Fruit fly (Drosophila melanogaster) whole organism, embryonic: Measurements from ENCODE around the gene CG10445.

Experiments
- Atf-2 ChIP-seq: fragments of 200-800 bp; sonication (Bioruptor generic); optimal IDR thresholded peaks from 2 replicates; lab custom pipeline; 2016; ENCODE audit warnings: missing biosample characterization, missing genetic modification characterization
- C15 ChIP-seq: fragments of 200-800 bp; sonication (Bioruptor generic); IDR thresholded peaks from 3 replicates; pipeline ENCODE4 v1.3.6; 2022; ENCODE audit warnings: missing biosample characterization, missing genetic modification characterization
- CG10274 ChIP-seq: fragments of 200-800 bp; sonication (Bioruptor generic); optimal IDR thresholded peaks from 3 replicates; lab custom pipeline; 2017; ENCODE audit warnings: missing biosample characterization, mild to moderate bottlenecking, missing genetic modification characterization
- CG11504 ChIP-seq: fragments of 200-800 bp; sonication (Bioruptor generic); optimal IDR thresholded peaks from 3 replicates; lab custom pipeline; 2019; ENCODE audit warnings: missing biosample characterization, mild to moderate bottlenecking, missing genetic modification characterization, moderate library complexity
- CG11696 ChIP-seq: fragments of 200-800 bp; sonication (Bioruptor generic); IDR thresholded peaks from 2 replicates; pipeline ENCODE4 v1.3.6; 2022; ENCODE audit warnings: missing biosample characterization, missing genetic modification characterization
- CG13287 ChIP-seq: fragments of 200-800 bp; sonication (Bioruptor generic); IDR thresholded peaks from 2 replicates; pipeline ENCODE4 v1.3.6; 2022; ENCODE audit warnings: missing biosample characterization, missing genetic modification characterization; ENCODE audit not compliant: partially characterized antibody
- CG14014 ChIP-seq: fragments of 200-800 bp; sonication (Bioruptor generic); IDR thresholded peaks from 2 replicates; pipeline ENCODE4 v1.3.6; 2022; ENCODE audit warnings: missing biosample characterization, missing genetic modification characterization
- CG14441 ChIP-seq: fragments of 200-800 bp; sonication (Bioruptor generic); IDR thresholded peaks from 2 replicates; pipeline ENCODE4 v1.3.6; 2022; ENCODE audit warnings: missing biosample characterization, missing genetic modification characterization
- CG1529 ChIP-seq: fragments of 200-800 bp; sonication (Bioruptor generic); optimal IDR thresholded peaks from 3 replicates; lab custom pipeline; 2018; ENCODE audit warnings: missing biosample characterization, missing genetic modification characterization
- CG15479 ChIP-seq: fragments of 200-800 bp; sonication (Bioruptor generic); optimal IDR thresholded peaks from 3 replicates; lab custom pipeline; 2019; ENCODE audit warnings: missing biosample characterization, mild to moderate bottlenecking, missing genetic modification characterization, moderate library complexity
- CG15696 ChIP-seq: fragments of 200-800 bp; sonication (Bioruptor generic); optimal IDR thresholded peaks from 2 replicates; lab custom pipeline; 2019; ENCODE audit warnings: missing biosample characterization, mild to moderate bottlenecking, missing genetic modification characterization, moderate library complexity
- CG1602 ChIP-seq: fragments of 200-800 bp; sonication (Bioruptor generic); optimal IDR thresholded peaks from 3 replicates; lab custom pipeline; 2016; ENCODE audit warnings: missing biosample characterization, missing genetic modification characterization
- CG17912 ChIP-seq: fragments of 200-800 bp; sonication (Bioruptor generic); optimal IDR thresholded peaks from 2 replicates; lab custom pipeline; 2018; ENCODE audit warnings: missing biosample characterization, mild to moderate bottlenecking, missing genetic modification characterization
- CG1792 ChIP-seq: fragments of 200-800 bp; sonication (Bioruptor generic); optimal IDR thresholded peaks from 2 replicates; lab custom pipeline; 2016; ENCODE audit warnings: missing biosample characterization, missing genetic modification characterization
- CG18011 ChIP-seq: fragments of 200-800 bp; sonication (Bioruptor generic); optimal IDR thresholded peaks from 2 replicates; lab custom pipeline; 2017; ENCODE audit warnings: missing biosample characterization, missing genetic modification characterization, mild to moderate bottlenecking, moderate library complexity, missing genotype
- CG2202 ChIP-seq: fragments of 200-800 bp; sonication (Bioruptor generic); optimal IDR thresholded peaks from 2 replicates; lab custom pipeline; 2018; ENCODE audit warnings: missing biosample characterization, mild to moderate bottlenecking, missing genetic modification characterization
- CG30020 ChIP-seq: fragments of 200-800 bp; optimal IDR thresholded peaks from 2 replicates; lab custom pipeline; 2019; ENCODE audit warnings: missing biosample characterization, mild to moderate bottlenecking, missing genetic modification characterization, moderate library complexity
- CG32767 ChIP-seq: fragments of 200-800 bp; sonication (Bioruptor generic); IDR thresholded peaks from 2 replicates; pipeline ENCODE4 v1.3.6; 2022; ENCODE audit warnings: missing biosample characterization, missing genetic modification characterization
- CG3407 ChIP-seq: fragments of 200-800 bp; sonication (Bioruptor generic); optimal IDR thresholded peaks from 2 replicates; lab custom pipeline; 2018; ENCODE audit warnings: missing biosample characterization, mild to moderate bottlenecking, missing genetic modification characterization
- CG3847 ChIP-seq: fragments of 200-800 bp; sonication (Bioruptor generic); IDR thresholded peaks from 2 replicates; pipeline ENCODE4 v1.3.6; 2022; ENCODE audit warnings: missing biosample characterization, missing genetic modification characterization
- CG7786 ChIP-seq: fragments of 200-800 bp; sonication (Bioruptor generic); optimal IDR thresholded peaks from 2 replicates; lab custom pipeline; 2016; ENCODE audit warnings: missing biosample characterization, missing genetic modification characterization
- CG7839 ChIP-seq: fragments of 200-800 bp; sonication (Bioruptor generic); optimal IDR thresholded peaks from 3 replicates; lab custom pipeline; 2018; ENCODE audit warnings: missing biosample characterization, mild to moderate bottlenecking, missing genetic modification characterization, moderate library complexity
- CG7928 ChIP-seq: fragments of 200-800 bp; sonication (Bioruptor generic); optimal IDR thresholded peaks from 2 replicates; lab custom pipeline; 2017; ENCODE audit warnings: missing biosample characterization, mild to moderate bottlenecking, missing genetic modification characterization
- CG9437 ChIP-seq: fragments of 200-800 bp; sonication (Bioruptor generic); optimal IDR thresholded peaks from 2 replicates; lab custom pipeline; 2018; ENCODE audit warnings: missing biosample characterization, mild to moderate bottlenecking, missing genetic modification characterization
- Doc2 ChIP-seq: fragments of 200-800 bp; sonication (Bioruptor generic); IDR thresholded peaks from 2 replicates; pipeline ENCODE4 v1.3.6; 2022; ENCODE audit warnings: missing biosample characterization, missing genetic modification characterization
- Drgx ChIP-seq: fragments of 200-800 bp; sonication (Bioruptor generic); IDR thresholded peaks from 2 replicates; pipeline ENCODE4 v1.3.6; 2022; ENCODE audit warnings: missing biosample characterization, missing genetic modification characterization
- GATAe ChIP-seq: fragments of 200-800 bp; sonication (Bioruptor generic); conservative IDR thresholded peaks from 2 replicates; pipeline ENCODE4 v1.3.6; 2022; ENCODE audit warnings: missing biosample characterization, missing genetic modification characterization
- H15 ChIP-seq: fragments of 200-800 bp; sonication (Bioruptor generic); IDR thresholded peaks from 3 replicates; pipeline ENCODE4 v1.3.6; 2022; ENCODE audit warnings: missing biosample characterization, missing genetic modification characterization
- Hand ChIP-seq: fragments of 200-800 bp; sonication (Bioruptor generic); optimal IDR thresholded peaks from 2 replicates; lab custom pipeline; 2017; ENCODE audit warnings: mild to moderate bottlenecking, missing biosample characterization, missing genetic modification reagents, missing genetic modification characterization
- Nf-YA ChIP-seq: fragments of 200-800 bp; sonication (Bioruptor generic); IDR thresholded peaks from 2 replicates; pipeline ENCODE4 v1.3.6; 2022; ENCODE audit warnings: missing biosample characterization, missing genetic modification characterization
- Oli ChIP-seq: fragments of 200-800 bp; sonication (Bioruptor generic); optimal IDR thresholded peaks from 2 replicates; lab custom pipeline; 2018; ENCODE audit warnings: missing biosample characterization, mild to moderate bottlenecking, missing genetic modification characterization, moderate library complexity
- Six4 ChIP-seq: fragments of 200-800 bp; sonication (Bioruptor generic); optimal IDR thresholded peaks from 2 replicates; lab custom pipeline; 2016; ENCODE audit warnings: missing biosample characterization, missing genetic modification characterization
- Sox100B ChIP-seq: fragments of 200-800 bp; sonication (Bioruptor generic); optimal IDR thresholded peaks from 3 replicates; lab custom pipeline; 2018; ENCODE audit warnings: missing biosample characterization, mild to moderate bottlenecking, missing genetic modification characterization
- Taf1 ChIP-seq: fragments of 200-800 bp; sonication (Bioruptor generic); IDR thresholded peaks from 2 replicates; pipeline ENCODE4 v1.3.6; 2022; ENCODE audit warnings: missing biosample characterization, missing genetic modification characterization
- Vsx1 ChIP-seq: fragments of 200-800 bp; sonication (Bioruptor generic); optimal IDR thresholded peaks from 2 replicates; lab custom pipeline; 2017; ENCODE audit warnings: missing biosample characterization, mild to moderate bottlenecking, missing genetic modification characterization, missing genetic modification reagents
- az2 ChIP-seq: fragments of 200-800 bp; sonication (Bioruptor generic); optimal IDR thresholded peaks from 3 replicates; lab custom pipeline; 2016; ENCODE audit warnings: missing biosample characterization, missing genetic modification characterization
- crol ChIP-seq: fragments of 200-800 bp; sonication (Bioruptor generic); IDR thresholded peaks from 2 replicates; pipeline ENCODE4 v1.3.6; 2022; ENCODE audit warnings: missing biosample characterization, missing genetic modification characterization
- dysf ChIP-seq: fragments of 200-800 bp; sonication (Bioruptor generic); IDR thresholded peaks from 3 replicates; pipeline ENCODE4 v1.3.6; 2022; ENCODE audit warnings: missing biosample characterization, missing genetic modification characterization
- fd64A ChIP-seq: fragments of 200-800 bp; sonication (Bioruptor generic); optimal IDR thresholded peaks from 3 replicates; lab custom pipeline; 2018; ENCODE audit warnings: missing biosample characterization, mild to moderate bottlenecking, missing genetic modification characterization
- gce ChIP-seq: fragments of 200-800 bp; sonication (Bioruptor generic); IDR thresholded peaks from 3 replicates; pipeline ENCODE4 v1.3.6; 2022; ENCODE audit warnings: missing biosample characterization, missing genetic modification characterization
- gcm2 ChIP-seq: fragments of 200-800 bp; sonication (Bioruptor generic); optimal IDR thresholded peaks from 2 replicates; lab custom pipeline; 2016; ENCODE audit warnings: missing biosample characterization, missing genetic modification characterization
- gro ChIP-seq: fragments of 200-800 bp; sonication (Bioruptor generic); optimal IDR thresholded peaks from 2 replicates; lab custom pipeline; 2016; ENCODE audit warnings: missing biosample characterization, missing genetic modification characterization
- ham ChIP-seq: fragments of 200-800 bp; sonication (Bioruptor generic); IDR thresholded peaks from 2 replicates; pipeline ENCODE4 v1.3.6; 2022; ENCODE audit warnings: missing biosample characterization, missing genetic modification characterization
- kah ChIP-seq: fragments of 200-800 bp; sonication (Bioruptor generic); optimal IDR thresholded peaks from 2 replicates; lab custom pipeline; 2018; ENCODE audit warnings: missing biosample characterization, mild to moderate bottlenecking, missing genetic modification characterization
- klu ChIP-seq: fragments of 200-800 bp; sonication (Bioruptor generic); IDR thresholded peaks from 2 replicates; pipeline ENCODE4 v1.3.6; 2022; ENCODE audit warnings: missing biosample characterization, missing genetic modification characterization
- pnt ChIP-seq: fragments of 200-800 bp; sonication (Bioruptor generic); optimal IDR thresholded peaks from 3 replicates; lab custom pipeline; 2016; ENCODE audit warnings: missing biosample characterization, missing genetic modification characterization
- repo ChIP-seq: fragments of 200-800 bp; sonication (Bioruptor generic); optimal IDR thresholded peaks from 2 replicates; lab custom pipeline; 2016; ENCODE audit warnings: missing biosample characterization, missing genetic modification characterization
- rib ChIP-seq: fragments of 200-800 bp; sonication (Bioruptor generic); IDR thresholded peaks from 2 replicates; pipeline ENCODE4 v1.3.6; 2022; ENCODE audit warnings: missing biosample characterization, missing genetic modification characterization
- tup ChIP-seq: fragments of 200-800 bp; sonication (Bioruptor generic); optimal IDR thresholded peaks from 2 replicates; lab custom pipeline; 2016; ENCODE audit warnings: missing biosample characterization, mild to moderate bottlenecking, missing genetic modification characterization, moderate library complexity
- twi ChIP-seq: fragments of 200-800 bp; optimal IDR thresholded peaks from 2 replicates; lab custom pipeline; 2019; ENCODE audit warnings: missing biosample characterization, mild to moderate bottlenecking, missing genetic modification characterization, moderate library complexity
- usp ChIP-seq: fragments of >200 bp; optimal IDR thresholded peaks from 2 replicates; lab custom pipeline; 2017; ENCODE audit warnings: missing biosample characterization, missing genetic modification characterization
- wdn ChIP-seq: fragments of 200-800 bp; sonication (Bioruptor generic); IDR thresholded peaks from 2 replicates; pipeline ENCODE4 v1.3.6; 2022; ENCODE audit warnings: missing biosample characterization, missing genetic modification characterization
- zen ChIP-seq: fragments of 200-800 bp; sonication (Bioruptor generic); optimal IDR thresholded peaks from 3 replicates; lab custom pipeline; 2018; ENCODE audit warnings: missing biosample characterization, mild to moderate bottlenecking, missing genetic modification characterization, moderate library complexity

CG10445 gene

dm6 chr3R:7907311-7907710 lies 12.8 kb downstream of the CG10445 start, which contains the start of the genes Taf7 and EMC1 (continued):
- TF ChIP-seq wdn (no peak), CG11696 (GFP tag; lab: Robert Waterston, UW) (no peak), CG7839 (tag; lab: Kevin White, UChicago) (no peak), dysf (no peak), tup (GFP tag; lab: Kevin White, UChicago) (no peak), Six4 (GFP tag; lab: Kevin White, UChicago) (no peak), Drgx (GFP tag; lab: Robert Waterston, UW) (no peak), Hand (no peak), CG1602 (GFP tag; lab: Kevin White, UChicago) (peak; percentile 30), Vsx1 (GFP tag; lab: Kevin White, UChicago) (no peak), CG3847 (GFP tag; lab: Robert Waterston, UW) (peak; percentile 39; the same call in 1 of the 2 replicates), klu (GFP tag; lab: Robert Waterston, UW) (0 out of 2 replicates have a peak, but pooled peaks have one; percentile 21), kah (GFP tag; lab: Kevin White, UChicago) (no peak), CG9437 (GFP tag; lab: Kevin White, UChicago) (no peak), Oli (no peak), CG1529 (GFP tag; lab: Kevin White, UChicago) (no peak), C15 (no peak), usp (GFP tag; lab: Kevin White, UChicago) (no peak), ham (GFP tag; lab: Robert Waterston, UW) (no peak), twi (tag; lab: Kevin White, UChicago) (no peak), CG14441 (GFP tag; lab: Robert Waterston, UW) (no peak), CG7786 (GFP tag; lab: Kevin White, UChicago) (peak; percentile 60), CG13287 (GFP tag; lab: Robert Waterston, UW) (peak; percentile 94), zen (tag; lab: Kevin White, UChicago) (peak; percentile 47), CG2202 (no peak), CG15479 (no peak), Taf1 (no peak), pnt (GFP tag; lab: Kevin White, UChicago) (peak; percentile 61), CG30020 (peak; percentile 86), CG3407 (GFP tag; lab: Kevin White, UChicago) (no peak), CG17912 (GFP tag; lab: Kevin White, UChicago) (no peak), gce (GFP tag; lab: Robert Waterston, UW) (no peak), H15 (GFP tag; lab: Robert Waterston, UW) (no peak), Sox100B (GFP tag; lab: Kevin White, UChicago) (no peak), CG32767 (GFP tag; lab: Robert Waterston, UW) (no peak), repo (GFP tag; lab: Kevin White, UChicago) (peak; percentile 5), Nf-YA (GFP tag; lab: Robert Waterston, UW) (no peak), CG10274 (GFP tag; lab: Kevin White, UChicago) (no peak), gcm2 (no peak), CG15696 (tag; lab: Kevin White, UChicago) (peak; percentile 44), GATAe (GFP tag; lab: Robert Waterston, UW) (no peak), CG11504 (tag; lab: Kevin White, UChicago) (no peak), gro (peak; percentile 32), crol (GFP tag; lab: Robert Waterston, UW) (no peak), CG14014 (GFP tag; lab: Robert Waterston, UW) (no peak), CG7928 (GFP tag; lab: Kevin White, UChicago) (peak; percentile 82), CG1792 (GFP tag; lab: Kevin White, UChicago) (peak; percentile 39), fd64A (GFP tag; lab: Kevin White, UChicago) (no peak), Atf-2 (GFP tag; lab: Kevin White, UChicago) (peak; percentile 27), CG18011 (GFP tag; lab: Kevin White, UChicago) (no peak), az2 (peak; percentile 23), Doc2 (no peak), rib (GFP tag; lab: Robert Waterston, UW) (no peak)
